Worm (Caenorhabditis elegans): Measurements from ENCODE around the gene gen-1.
A peak's percentile ranks its signal among the peaks of the same experiment; 100 is the strongest.

The gen-1 gene

DNA sequence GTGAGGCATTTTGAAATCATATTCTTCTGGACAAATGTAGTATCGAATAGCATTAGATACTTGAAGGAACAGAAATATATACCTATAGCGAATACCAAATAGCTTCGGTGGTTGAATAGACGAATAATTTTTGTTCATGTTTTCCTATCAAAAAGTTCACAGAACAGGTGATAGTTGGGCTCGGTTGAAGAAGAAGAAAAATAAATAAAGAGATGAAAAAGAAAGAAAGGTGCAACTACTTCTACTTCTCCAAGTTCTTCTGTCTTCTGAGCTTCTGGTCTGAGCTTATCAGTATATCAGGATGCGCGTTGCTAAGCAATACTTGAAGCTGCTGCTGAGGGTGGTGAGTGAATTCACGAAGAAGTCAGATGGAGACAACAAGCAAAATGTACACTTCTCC lies 34.0 kb downstream of the gen-1 start, which contains the start of gene C23G10.10:
C23G10.10 (minus strand) TSS at position 101 of the 400 bp plus-strand sequence.
- TF ChIP-seq ets-7 (tag; optimal IDR thresholded peaks at IDR 0.05) (no peak), sea-1 (GFP tag; conservative IDR thresholded peaks at IDR 0.05) (no peak), pes-1 (GFP tag; IDR thresholded peaks at IDR 0.05) (no peak), flt-1 (GFP tag; IDR thresholded peaks at IDR 0.05) (no peak), B0310.2 (tag; optimal IDR thresholded peaks at IDR 0.05) (no peak), F13C5.2 (tag; optimal IDR thresholded peaks at IDR 0.05) (no peak), tra-4 (tag; optimal IDR thresholded peaks at IDR 0.05) (no peak)

DNA sequence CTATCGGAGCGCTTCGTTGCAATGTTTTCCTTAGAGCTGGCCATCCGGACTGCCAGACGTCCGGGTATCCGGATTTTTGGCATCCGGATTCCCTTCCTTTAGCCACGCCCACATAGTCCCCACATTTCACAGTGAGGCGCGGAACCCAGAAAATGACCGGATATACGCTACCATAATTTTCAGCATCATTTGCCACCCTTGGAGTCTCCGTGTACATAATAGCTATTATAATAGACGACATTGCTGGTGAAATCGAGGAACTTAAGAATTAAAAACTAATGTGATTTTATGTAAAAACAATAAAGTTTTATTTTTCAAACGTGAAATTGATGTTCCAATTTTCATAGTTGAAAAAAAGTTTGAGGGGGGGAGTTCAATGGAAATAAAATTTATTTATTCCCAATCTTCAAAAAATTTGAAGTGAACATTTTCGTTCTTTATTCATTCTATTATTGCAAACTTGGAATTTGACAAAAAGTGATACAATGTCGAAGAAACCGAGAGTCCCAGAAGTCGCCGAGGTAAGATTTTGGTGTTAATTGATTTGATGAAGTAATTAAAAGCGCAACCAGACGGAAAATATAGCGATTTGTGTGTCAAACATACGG lies 37.6 kb downstream of the gen-1 start:
- TF ChIP-seq aly-1 (tag; optimal IDR thresholded peaks at IDR 0.05) (no peak), tra-4 (tag; optimal IDR thresholded peaks at IDR 0.05) (no peak), sea-1 (GFP tag; conservative IDR thresholded peaks at IDR 0.05) (no peak), F13C5.2 (tag; optimal IDR thresholded peaks at IDR 0.05) (no peak), ceh-36 (tag; optimal IDR thresholded peaks at IDR 0.05) (no peak), hmg-4 (GFP tag; optimal IDR thresholded peaks at IDR 0.05) (no peak), scrt-1 (GFP tag; IDR thresholded peaks at IDR 0.05) (no peak), B0310.2 (tag; optimal IDR thresholded peaks at IDR 0.05) (no peak), ets-7 (tag; optimal IDR thresholded peaks at IDR 0.05) (no peak), hmbx-1 (tag; optimal IDR thresholded peaks at IDR 0.05) (no peak), hnd-1 (tag; optimal IDR thresholded peaks at IDR 0.05) (no peak), tbx-37 (GFP tag; conservative IDR thresholded peaks at IDR 0.05) (no peak), ceh-13 (GFP tag; optimal IDR thresholded peaks at IDR 0.05) (no peak), pes-1 (GFP tag; IDR thresholded peaks at IDR 0.05) (no peak), ama-1 (optimal IDR thresholded peaks at IDR 0.05) (no peak), tbx-11 (GFP tag; IDR thresholded peaks at IDR 0.05) (no peak), flt-1 (GFP tag; IDR thresholded peaks at IDR 0.05) (no peak)

- TF ChIP-seq hmbx-1 (tag; optimal IDR thresholded peaks at IDR 0.05) (no peak), B0310.2 (tag; optimal IDR thresholded peaks at IDR 0.05) (no peak), tra-4 (tag; optimal IDR thresholded peaks at IDR 0.05) (no peak), hnd-1 (tag; optimal IDR thresholded peaks at IDR 0.05) (no peak), flt-1 (GFP tag; IDR thresholded peaks at IDR 0.05) (no peak), ama-1 (optimal IDR thresholded peaks at IDR 0.05) (no peak), hmg-4 (GFP tag; optimal IDR thresholded peaks at IDR 0.05) (no peak), scrt-1 (GFP tag; IDR thresholded peaks at IDR 0.05) (no peak), pes-1 (GFP tag; IDR thresholded peaks at IDR 0.05) (no peak)
Observed at ce11 chrIII:6208984-6209383, 39.0 kb downstream of the gen-1 start, which contains the start of gene C23G10.1. C23G10.1 (plus strand) TSS chrIII:6209284.

ce11 chrIII:6207881-6208280 lies 40.1 kb downstream of the gen-1 start, which contains the start of gene C23G10.2:
C23G10.2 (plus strand) TSS chrIII:6208064.
- no peak for TF ChIP-seq hmbx-1 (tag; optimal IDR thresholded peaks at IDR 0.05)
- TF ChIP-seq hnd-1 (tag; optimal IDR thresholded peaks at IDR 0.05) = no peak
- TF ChIP-seq ets-7 (tag; optimal IDR thresholded peaks at IDR 0.05) = no peak
- TF ChIP-seq aly-1 (tag; optimal IDR thresholded peaks at IDR 0.05) = no peak
- TF ChIP-seq tra-4 (tag; optimal IDR thresholded peaks at IDR 0.05) = no peak
- no peak for TF ChIP-seq tbx-11 (GFP tag; IDR thresholded peaks at IDR 0.05)

ce11 chrIII:6207046-6207445 lies 40.9 kb downstream of the gen-1 start:
- TF ChIP-seq hmbx-1 (tag; optimal IDR thresholded peaks at IDR 0.05) (no peak), hmg-4 (GFP tag; optimal IDR thresholded peaks at IDR 0.05) (no peak), tbx-37 (GFP tag; conservative IDR thresholded peaks at IDR 0.05) (no peak), pes-1 (GFP tag; IDR thresholded peaks at IDR 0.05) (no peak), flt-1 (GFP tag; IDR thresholded peaks at IDR 0.05) (no peak)

DNA sequence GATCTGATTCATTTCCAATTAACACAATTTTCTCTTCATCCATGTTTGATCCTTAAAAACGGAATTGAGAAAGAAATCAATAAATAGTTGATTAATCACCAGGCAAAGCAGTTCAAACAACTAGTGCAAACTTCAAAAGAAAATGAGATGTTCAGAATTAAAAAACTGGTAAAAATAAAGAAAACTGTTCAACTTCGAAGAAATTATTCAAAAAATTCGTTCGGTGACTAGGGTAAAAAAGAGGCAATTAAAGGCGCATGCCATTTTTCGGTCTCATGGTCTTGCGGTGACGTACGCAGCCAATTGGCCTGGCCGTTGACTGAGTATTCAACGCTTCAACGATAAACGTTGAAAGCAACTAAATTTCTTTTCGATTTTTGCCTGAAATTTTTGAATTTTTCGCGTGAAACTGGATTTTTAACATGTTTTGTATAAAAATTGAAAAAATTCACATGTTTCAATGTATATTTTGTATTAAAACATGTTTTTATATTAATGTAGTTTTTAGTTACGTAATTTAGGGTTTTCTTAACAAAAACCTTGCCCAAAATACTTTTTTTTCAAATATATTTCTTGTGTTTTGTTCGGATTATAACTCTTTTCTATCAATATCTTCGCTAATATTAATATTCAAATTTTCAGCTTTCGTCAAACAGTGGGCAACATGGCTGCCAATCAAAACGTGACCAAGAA lies 41.7 kb downstream of the gen-1 start, which contains the start of the genes sna-3 and rps-3:
sna-3 (minus strand) TSS at position 51 of the 693 bp plus-strand sequence.
rps-3 (plus strand) TSS at position 643 of the 693 bp plus-strand sequence.
- TF ChIP-seq tbx-11 (GFP tag; IDR thresholded peaks at IDR 0.05) (no peak), F13C5.2 (tag; optimal IDR thresholded peaks at IDR 0.05) (peak; percentile 10)

DNA sequence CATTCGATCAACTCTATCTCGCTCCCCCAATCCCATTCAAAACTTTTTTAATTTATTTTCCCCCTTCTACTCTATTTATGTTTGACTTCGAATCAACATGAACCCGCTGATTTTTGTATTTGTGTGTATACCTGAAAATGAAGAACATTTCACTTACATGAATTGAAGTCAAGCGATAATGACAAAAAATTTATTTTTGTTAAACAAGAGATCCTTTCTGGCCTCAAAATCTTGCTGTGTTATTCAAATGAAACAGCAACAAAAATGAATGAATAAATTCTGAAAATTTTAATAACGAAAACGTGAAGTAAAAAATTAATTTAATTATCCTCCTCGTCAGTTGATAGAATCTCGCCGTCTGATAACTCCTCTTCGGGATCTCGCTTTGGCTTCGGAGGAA lies 45.5 kb downstream of the gen-1 start:
- TF ChIP-seq aly-1 (tag; optimal IDR thresholded peaks at IDR 0.05) (no peak), scrt-1 (GFP tag; IDR thresholded peaks at IDR 0.05) (no peak), F13C5.2 (tag; optimal IDR thresholded peaks at IDR 0.05) (no peak), tbx-11 (GFP tag; IDR thresholded peaks at IDR 0.05) (no peak), sea-1 (GFP tag; conservative IDR thresholded peaks at IDR 0.05) (no peak), hmg-4 (GFP tag; optimal IDR thresholded peaks at IDR 0.05) (no peak), hnd-1 (tag; optimal IDR thresholded peaks at IDR 0.05) (no peak), pes-1 (GFP tag; IDR thresholded peaks at IDR 0.05) (no peak), tra-4 (tag; optimal IDR thresholded peaks at IDR 0.05) (no peak), ceh-13 (GFP tag; optimal IDR thresholded peaks at IDR 0.05) (no peak), B0310.2 (tag; optimal IDR thresholded peaks at IDR 0.05) (no peak), ceh-36 (tag; optimal IDR thresholded peaks at IDR 0.05) (no peak), tbx-37 (GFP tag; conservative IDR thresholded peaks at IDR 0.05) (no peak), ets-7 (tag; optimal IDR thresholded peaks at IDR 0.05) (no peak)

DNA sequence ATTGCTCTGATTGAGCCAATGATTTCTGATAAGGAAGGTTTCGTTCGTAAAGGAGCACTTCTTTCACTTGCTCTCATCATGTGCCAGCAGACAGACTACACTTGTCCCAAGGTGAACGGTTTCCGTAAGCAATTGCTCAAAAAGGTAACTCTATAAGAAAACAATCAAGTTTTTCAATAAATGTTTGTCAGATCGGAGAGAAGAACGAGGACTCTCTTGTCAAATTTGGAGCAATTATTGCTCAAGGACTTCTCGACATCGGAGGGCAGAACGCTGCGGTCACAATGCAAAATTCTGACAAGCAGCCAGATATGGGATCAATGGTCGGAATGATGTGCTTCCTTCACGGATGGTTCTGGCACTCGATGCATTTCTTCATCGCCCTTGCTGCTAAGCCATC lies 46.6 kb downstream of the gen-1 start:
- no peak for TF ChIP-seq hmg-4 (GFP tag; optimal IDR thresholded peaks at IDR 0.05)
- TF ChIP-seq ceh-13 (GFP tag; optimal IDR thresholded peaks at IDR 0.05) = no peak
- TF ChIP-seq hnd-1 (tag; optimal IDR thresholded peaks at IDR 0.05) = no peak
- no peak for TF ChIP-seq sea-1 (GFP tag; conservative IDR thresholded peaks at IDR 0.05)
- TF ChIP-seq tbx-37 (GFP tag; conservative IDR thresholded peaks at IDR 0.05) = no peak
- no peak for TF ChIP-seq F13C5.2 (tag; optimal IDR thresholded peaks at IDR 0.05)
- no peak for TF ChIP-seq tbx-11 (GFP tag; IDR thresholded peaks at IDR 0.05)
- no peak for TF ChIP-seq flt-1 (GFP tag; IDR thresholded peaks at IDR 0.05)
- TF ChIP-seq tra-4 (tag; optimal IDR thresholded peaks at IDR 0.05) = no peak
- no peak for TF ChIP-seq scrt-1 (GFP tag; IDR thresholded peaks at IDR 0.05)
- TF ChIP-seq hmbx-1 (tag; optimal IDR thresholded peaks at IDR 0.05) = no peak
- no peak for TF ChIP-seq ets-7 (tag; optimal IDR thresholded peaks at IDR 0.05)
- no peak for TF ChIP-seq pes-1 (GFP tag; IDR thresholded peaks at IDR 0.05)
- TF ChIP-seq ama-1 (optimal IDR thresholded peaks at IDR 0.05) = no peak
- TF ChIP-seq B0310.2 (tag; optimal IDR thresholded peaks at IDR 0.05) = no peak
- no peak for TF ChIP-seq ceh-36 (tag; optimal IDR thresholded peaks at IDR 0.05)

Measured in whole organism, early embryonic.